Worm (Caenorhabditis elegans) whole organism, young adult: ENCODE data around the gene srh-71.

Source experiments
- ceh-91 ChIP-seq: fragments of 200-800 bp; sonication (Bioruptor generic); IDR thresholded peaks from 2 replicates; pipeline ENCODE4 v1.3.6; 2022; ENCODE audit warnings: missing genetic modification reagents, missing genetic modification characterization, missing compliant biosample characterization
- lin-54 ChIP-seq: fragments of 200-800 bp; sonication (Bioruptor generic); optimal IDR thresholded peaks from 2 replicates; lab custom pipeline; 2018; ENCODE audit warnings: mild to moderate bottlenecking, missing genetic modification characterization, missing compliant biosample characterization
- mes-4 ChIP-seq: sonication (generic microtip); optimal IDR thresholded peaks from 2 replicates; lab custom pipeline; 2016; ENCODE audit warnings: missing genotype, missing genetic modification characterization, missing compliant biosample characterization
- sdz-38 ChIP-seq: sonication (generic microtip); optimal IDR thresholded peaks from 2 replicates; lab custom pipeline; 2016; ENCODE audit warnings: missing genotype, missing genetic modification characterization, missing compliant biosample characterization
- unc-130 ChIP-seq: sonication (generic microtip); optimal IDR thresholded peaks from 2 replicates; lab custom pipeline; 2016; ENCODE audit warnings: missing genetic modification reagents, missing genetic modification characterization, missing compliant biosample characterization

DNA sequence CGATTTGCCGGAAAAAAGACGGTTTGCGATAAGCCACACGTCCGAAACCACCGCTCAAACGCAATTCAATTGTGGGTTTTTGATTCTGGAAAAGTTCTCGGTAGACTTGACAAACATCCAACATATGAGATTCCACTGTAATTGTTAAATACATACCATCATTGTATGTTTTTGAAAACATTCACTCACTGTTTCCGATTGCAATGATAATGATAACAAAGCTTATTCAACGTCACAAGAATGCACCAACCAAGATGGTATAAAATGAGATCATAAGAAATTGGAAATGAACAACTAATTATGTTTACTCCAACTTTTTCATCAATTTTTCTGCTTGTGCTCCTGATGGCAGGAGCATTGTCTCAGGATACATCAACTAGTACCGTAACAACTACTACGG, 17.5 kb upstream of the srh-71 start, which contains the start of gene clec-122:
- TF ChIP-seq mes-4 (tag; lab: Kevin White, UChicago): no peak
- no peak for TF ChIP-seq unc-130 (GFP tag; lab: Kevin White, UChicago)
- TF ChIP-seq lin-54 (GFP tag; lab: Kevin White, UChicago): no peak
- TF ChIP-seq ceh-91: no peak
- no peak for TF ChIP-seq sdz-38 (tag; lab: Kevin White, UChicago)
